Worm (Caenorhabditis elegans) whole organism, L4/young adult: Measurements from ENCODE around the gene C17H12.11.

Source experiments
- W03F9.2 ChIP-seq: fragments of 150-350 bp; optimal IDR thresholded peaks from 2 replicates; lab custom pipeline; 2014; ENCODE audit warnings: missing biosample characterization, missing genetic modification characterization
- dao-5 ChIP-seq: sonication (generic microtip); optimal IDR thresholded peaks from 2 replicates; lab custom pipeline; 2016; ENCODE audit warnings: missing genotype, missing genetic modification characterization, moderate library complexity, missing compliant biosample characterization
- him-1 ChIP-seq: sonication (generic microtip); optimal IDR thresholded peaks from 2 replicates; lab custom pipeline; 2016; ENCODE audit warnings: missing genotype, missing genetic modification reagents, missing genetic modification characterization, missing compliant biosample characterization

ce11 chrIV:6790438-6791124 lies 11.6 kb upstream of the C17H12.11 start, which contains the start of the genes C17H12.2 and vha-8:
- TF ChIP-seq him-1 (tag; lab: Kevin White, UChicago): peak; percentile 86
- TF ChIP-seq W03F9.2: peak; percentile 92
- TF ChIP-seq dao-5 (tag; lab: Kevin White, UChicago): no peak
